Worm (Caenorhabditis elegans) whole organism, late embryonic: Measurements from ENCODE around the gene M142.8.

Experiments used
- T23F11.4 ChIP-seq: fragments of 200-800 bp; sonication (Bioruptor generic); optimal IDR thresholded peaks from 2 replicates; lab custom pipeline; 2018; ENCODE audit warnings: mild to moderate bottlenecking, missing genetic modification characterization, missing compliant biosample characterization
- ceh-18 ChIP-seq: sonication (generic microtip); optimal IDR thresholded peaks from 2 replicates; lab custom pipeline; 2016; ENCODE audit warnings: missing genetic modification characterization, missing compliant biosample characterization
- ceh-45 ChIP-seq: fragments of 200-800 bp; sonication (Bioruptor generic); IDR thresholded peaks from 2 replicates; pipeline ENCODE4 v1.3.6; 2022; ENCODE audit warnings: missing genetic modification reagents, missing genetic modification characterization, missing compliant biosample characterization
- mec-3 ChIP-seq: sonication (generic microtip); optimal IDR thresholded peaks from 2 replicates; lab custom pipeline; 2016; ENCODE audit warnings: borderline replicate concordance, missing genetic modification characterization, missing compliant biosample characterization
- odd-2 ChIP-seq: sonication (generic microtip); optimal IDR thresholded peaks from 2 replicates; lab custom pipeline; 2017; ENCODE audit warnings: antibody characterized with exemption, mild to moderate bottlenecking, missing genetic modification characterization, missing compliant biosample characterization
- pha-2 ChIP-seq: sonication (generic microtip); optimal IDR thresholded peaks from 2 replicates; lab custom pipeline; 2017; ENCODE audit warnings: mild to moderate bottlenecking, missing genetic modification characterization, missing compliant biosample characterization
- pqm-1 ChIP-seq: sonication (generic microtip); optimal IDR thresholded peaks from 2 replicates; lab custom pipeline; 2016; ENCODE audit warnings: missing genetic modification characterization, missing compliant biosample characterization
- ref-2 ChIP-seq: sonication (generic microtip); optimal IDR thresholded peaks from 2 replicates; lab custom pipeline; 2016; ENCODE audit warnings: missing genetic modification characterization, missing compliant biosample characterization
- tbx-2 ChIP-seq: sonication (generic microtip); optimal IDR thresholded peaks from 2 replicates; lab custom pipeline; 2016; ENCODE audit warnings: missing genetic modification characterization, missing compliant biosample characterization

DNA sequence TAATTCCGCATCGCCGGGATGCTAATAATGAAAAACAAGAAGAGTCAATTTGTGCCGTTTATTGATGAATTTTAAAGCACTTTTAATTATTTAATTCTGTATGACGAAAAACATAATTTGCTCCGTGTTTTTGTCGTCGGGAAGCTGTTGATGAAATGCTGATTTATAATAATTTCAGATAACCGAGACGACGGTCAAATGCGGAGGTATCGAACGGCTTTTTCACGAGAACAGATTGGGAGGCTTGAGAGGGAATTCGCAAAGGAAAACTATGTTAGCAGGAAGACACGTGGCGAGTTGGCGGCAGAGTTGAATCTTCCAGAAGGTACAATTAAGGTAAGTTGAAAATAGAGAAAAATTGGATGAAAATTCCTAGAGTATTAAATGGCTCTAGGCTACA is 9.9 kb upstream of the M142.8 start:
- TF ChIP-seq T23F11.4 (GFP tag; lab: Kevin White, UChicago) (no peak), pha-2 (tag; lab: Kevin White, UChicago) (no peak), ceh-18 (tag; lab: Kevin White, UChicago) (no peak), mec-3 (tag; lab: Kevin White, UChicago) (no peak), tbx-2 (tag; lab: Kevin White, UChicago) (no peak), pqm-1 (tag; lab: Kevin White, UChicago) (no peak), ref-2 (tag; lab: Kevin White, UChicago) (no peak), odd-2 (tag; lab: Kevin White, UChicago) (no peak), ceh-45 (no peak)
